Worm (Caenorhabditis elegans): ENCODE results near the gene cnt-2.
A peak's percentile ranks its signal among the peaks of the same experiment; 100 is the strongest.

cnt-2 gene

DNA sequence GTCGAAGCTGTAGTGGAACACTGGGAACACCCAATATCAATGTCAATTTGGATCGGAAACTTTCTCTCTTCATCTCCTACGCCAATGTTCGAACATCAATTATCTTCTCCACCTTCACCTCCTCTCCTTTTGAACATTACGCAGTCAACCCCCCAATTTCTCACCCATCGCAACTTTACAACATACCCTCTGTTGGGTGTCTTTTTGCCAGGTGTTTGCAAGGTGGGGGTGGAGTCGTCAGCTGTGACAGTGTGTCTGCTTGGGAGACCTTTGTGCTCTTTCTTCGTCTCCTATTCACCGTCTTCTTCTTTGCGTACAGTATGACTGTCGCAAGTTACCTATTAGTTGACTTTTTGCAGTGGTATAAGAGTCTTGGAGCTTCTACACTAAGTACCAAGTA lies 11.8 kb downstream of the cnt-2 start:
- TF ChIP-seq sup-37 (GFP tag; optimal IDR thresholded peaks at IDR 0.05) (no peak), zip-4 (GFP tag; optimal IDR thresholded peaks at IDR 0.05) (no peak), nhr-19 (GFP tag; conservative IDR thresholded peaks at IDR 0.05) (no peak), nhr-85 (tag) (peak; percentile 55), ama-1 (optimal IDR thresholded peaks at IDR 0.05) (no peak)

- TF ChIP-seq efl-1 (optimal IDR thresholded peaks at IDR 0.05) (no peak), efl-1 (GFP tag; optimal IDR thresholded peaks at IDR 0.05 in 1 of 2) (peak in 1 of 2 experiments; percentile 60), ztf-4 (tag; optimal IDR thresholded peaks at IDR 0.05) (no peak), nhr-76 (tag; optimal IDR thresholded peaks at IDR 0.05) (no peak), nhr-84 (tag; optimal IDR thresholded peaks at IDR 0.05) (no peak), hlh-4 (tag; optimal IDR thresholded peaks at IDR 0.05) (no peak), blmp-1 (tag; optimal IDR thresholded peaks at IDR 0.05) (peak; percentile 83), irx-1 (tag; optimal IDR thresholded peaks at IDR 0.05) (no peak)
Measured at ce11 chrIII:10671894-10672293, 17.1 kb downstream of the cnt-2 start.

DNA sequence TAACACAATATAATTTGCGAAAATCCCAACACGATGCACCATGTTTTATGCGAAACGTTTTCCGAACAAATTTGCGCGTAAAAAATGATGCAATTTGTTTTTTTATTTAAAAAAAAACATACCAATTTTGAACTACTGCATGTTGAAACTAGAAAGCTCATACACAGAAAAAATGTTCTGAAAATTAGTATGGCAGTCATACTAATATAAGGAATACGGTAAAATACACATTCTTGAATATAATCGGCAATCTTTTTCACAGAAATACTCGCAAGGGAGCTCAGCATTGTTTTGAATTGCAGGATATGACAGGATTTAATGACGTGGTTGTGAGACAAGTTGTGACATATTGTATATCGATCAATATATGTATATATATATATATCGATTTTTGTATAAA lies 24.2 kb downstream of the cnt-2 start, which contains the start of gene Y39A1A.16:
Gene Y39A1A.16, plus strand, starts transcription at position 301 of the 400 bp plus-strand sequence.
- TF ChIP-seq sup-37 (GFP tag; optimal IDR thresholded peaks at IDR 0.05): no peak
- no peak for TF ChIP-seq nhr-77 (tag; optimal IDR thresholded peaks at IDR 0.05)
- no peak for TF ChIP-seq fkh-4 (tag; optimal IDR thresholded peaks at IDR 0.05; ENCODE audit: borderline replicate concordance)
- TF ChIP-seq alr-1 (tag; optimal IDR thresholded peaks at IDR 0.05; ENCODE audit: borderline replicate concordance): no peak
- no peak for TF ChIP-seq zip-4 (GFP tag; optimal IDR thresholded peaks at IDR 0.05)
- no peak for TF ChIP-seq unc-98 (GFP tag; IDR thresholded peaks at IDR 0.05)
- no peak for TF ChIP-seq ceh-8 (GFP tag; optimal IDR thresholded peaks at IDR 0.05)
- no peak for TF ChIP-seq C04F5.9 (tag; optimal IDR thresholded peaks at IDR 0.05)
- TF ChIP-seq F16B12.6 (tag; optimal IDR thresholded peaks at IDR 0.05): no peak
- TF ChIP-seq nhr-19 (GFP tag; conservative IDR thresholded peaks at IDR 0.05): no peak
- no peak for TF ChIP-seq egl-13 (tag; optimal IDR thresholded peaks at IDR 0.05)
- TF ChIP-seq ceh-88 (GFP tag; IDR thresholded peaks at IDR 0.05): no peak
- no peak for TF ChIP-seq nhr-237 (tag; optimal IDR thresholded peaks at IDR 0.05)
- TF ChIP-seq nhr-20 (tag; optimal IDR thresholded peaks at IDR 0.05): no peak

DNA sequence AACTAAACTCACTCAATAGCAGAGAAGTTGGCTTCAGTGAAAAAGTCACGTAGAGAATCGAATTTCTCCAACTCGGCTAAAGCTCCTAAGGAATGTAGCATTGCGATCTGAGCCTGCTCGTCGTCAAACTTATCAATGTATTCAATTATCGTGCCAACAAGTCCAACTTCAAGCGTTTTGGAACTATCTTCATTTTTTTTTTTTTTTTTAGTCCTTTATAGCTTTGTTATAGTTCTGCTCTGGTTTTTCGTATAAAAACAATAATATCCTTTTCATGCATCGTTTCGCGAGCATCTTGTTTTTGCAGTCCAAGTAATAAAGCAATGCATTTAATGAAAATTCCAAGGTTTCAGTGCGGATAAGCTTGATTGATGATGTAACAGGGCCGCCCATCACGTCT lies 34.2 kb downstream of the cnt-2 start, which contains the start of gene Y39A1A.31:
Gene Y39A1A.31, minus strand, starts transcription at position 101 of the 400 bp plus-strand sequence.
- no peak for TF ChIP-seq unc-86 (tag; optimal IDR thresholded peaks at IDR 0.05)
- TF ChIP-seq nhr-19 (GFP tag; conservative IDR thresholded peaks at IDR 0.05): no peak
- no peak for TF ChIP-seq sptf-1 (tag; optimal IDR thresholded peaks at IDR 0.05)
- TF ChIP-seq xbp-1 (tag; optimal IDR thresholded peaks at IDR 0.05): no peak
- no peak for TF ChIP-seq unc-62 (GFP tag; optimal IDR thresholded peaks at IDR 0.05)
- no peak for TF ChIP-seq rnt-1 (tag; optimal IDR thresholded peaks at IDR 0.05)

- TF ChIP-seq nhr-47 (tag; optimal IDR thresholded peaks at IDR 0.05) (no peak), ceh-82 (tag; optimal IDR thresholded peaks at IDR 0.05) (no peak)
Measured at ce11 chrIII:10691019-10691418, 36.2 kb downstream of the cnt-2 start, which contains the start of gene Y39A1A.17. Y39A1A.17 (minus strand) TSS chrIII:10691119.

- TF ChIP-seq sptf-1 (tag; optimal IDR thresholded peaks at IDR 0.05): no peak
- peak; percentile 57 for TF ChIP-seq nhr-85 (tag)
- TF ChIP-seq blmp-1 (tag; optimal IDR thresholded peaks at IDR 0.05): peak; percentile 10
- TF ChIP-seq ceh-88 (GFP tag; IDR thresholded peaks at IDR 0.05): no peak
- no peak for TF ChIP-seq fkh-4 (tag; optimal IDR thresholded peaks at IDR 0.05; ENCODE audit: borderline replicate concordance)
- TF ChIP-seq pax-3 (tag; optimal IDR thresholded peaks at IDR 0.05): no peak
- peak in 1 of 6 experiments; percentile 37 for TF ChIP-seq elt-3 (tag; optimal IDR thresholded peaks at IDR 0.05)
- no peak for TF ChIP-seq hlh-4 (tag; optimal IDR thresholded peaks at IDR 0.05)
- TF ChIP-seq efl-1 (optimal IDR thresholded peaks at IDR 0.05): no peak
- TF ChIP-seq efl-1 (GFP tag; optimal IDR thresholded peaks at IDR 0.05 in 1 of 2): peak in 1 of 2 experiments; percentile 84
- no peak for TF ChIP-seq nhr-76 (tag; optimal IDR thresholded peaks at IDR 0.05)
Measured at ce11 chrIII:10694294-10694693, 39.5 kb downstream of the cnt-2 start, which contains the start of the genes Y39A1A.18 and fmo-3. Y39A1A.18 (minus strand) TSS chrIII:10694485. fmo-3 (plus strand) TSS chrIII:10694681.
